Worm (Caenorhabditis elegans) whole organism, L4/young adult: Measurements from ENCODE around the gene ZK177.9.

Experiments used
- dao-5 ChIP-seq: sonication (generic microtip); optimal IDR thresholded peaks from 2 replicates; lab custom pipeline; 2016; ENCODE audit warnings: missing genotype, missing genetic modification characterization, moderate library complexity, missing compliant biosample characterization
- him-1 ChIP-seq: sonication (generic microtip); optimal IDR thresholded peaks from 2 replicates; lab custom pipeline; 2016; ENCODE audit warnings: missing genotype, missing genetic modification reagents, missing genetic modification characterization, missing compliant biosample characterization

DNA sequence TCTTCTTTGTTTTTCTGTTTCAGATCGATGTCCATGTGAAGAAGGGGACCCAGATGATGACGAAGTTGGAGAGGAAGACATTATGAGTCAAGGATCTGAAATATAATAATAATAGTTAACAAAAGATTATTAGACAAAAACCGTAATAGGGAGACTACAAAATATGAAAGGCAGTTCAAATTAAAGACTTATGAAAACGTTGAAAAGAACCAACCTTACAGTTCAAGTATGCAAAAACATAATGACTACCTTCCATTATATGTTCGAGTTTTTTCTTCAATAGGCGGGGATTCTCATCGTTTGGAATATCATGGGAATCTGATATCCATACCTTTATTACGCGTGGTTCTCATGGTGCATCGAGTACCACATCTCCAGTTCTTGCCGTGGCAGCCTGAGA is 16.1 kb upstream of the ZK177.9 start, which contains the start of gene hlh-26:
- TF ChIP-seq him-1 (tag; lab: Kevin White, UChicago) (no peak), dao-5 (no peak)
